Worm (Caenorhabditis elegans): Measurements from ENCODE around the gene haf-7.

- TF ChIP-seq nhr-12 (tag; optimal IDR thresholded peaks at IDR 0.05): no peak
- no peak for TF ChIP-seq ztf-11 (tag; optimal IDR thresholded peaks at IDR 0.05)
- TF ChIP-seq egl-27 (tag; optimal IDR thresholded peaks at IDR 0.05): no peak
- no peak for TF ChIP-seq skn-1 (tag; optimal IDR thresholded peaks at IDR 0.05)
- no peak for TF ChIP-seq ceh-82 (tag; optimal IDR thresholded peaks at IDR 0.05)
- no peak for TF ChIP-seq unc-62 (GFP tag; optimal IDR thresholded peaks at IDR 0.05)
- no peak for TF ChIP-seq mdl-1 (tag; optimal IDR thresholded peaks at IDR 0.05)
- TF ChIP-seq unc-55 (GFP tag; optimal IDR thresholded peaks at IDR 0.05): no peak
- TF ChIP-seq ztf-4 (tag; optimal IDR thresholded peaks at IDR 0.05): no peak
- TF ChIP-seq aly-2 (tag; optimal IDR thresholded peaks at IDR 0.05): no peak
- no peak for TF ChIP-seq nhr-129 (tag; optimal IDR thresholded peaks at IDR 0.05)
- TF ChIP-seq zag-1 (tag; optimal IDR thresholded peaks at IDR 0.05): no peak
- no peak for TF ChIP-seq snpc-4 (tag; optimal IDR thresholded peaks at IDR 0.05)
- TF ChIP-seq nhr-23 (tag; optimal IDR thresholded peaks at IDR 0.05): no peak
Observed at ce11 chrV:14762563-14762962, 10.5 kb upstream of the haf-7 start.

Measured in whole organism, L2 larva.